Fruit fly (Drosophila melanogaster) whole organism, adult: ENCODE results near the gene CG46458.

Source experiments
- CG11617 ChIP-seq: fragments of 200-800 bp; sonication (Bioruptor generic); optimal IDR thresholded peaks from 2 replicates; lab custom pipeline; 2017; ENCODE audit warnings: mild to moderate bottlenecking, missing biosample characterization, missing genetic modification reagents, missing genetic modification characterization
- CG12768 ChIP-seq: fragments of 200-800 bp; sonication (Bioruptor generic); optimal IDR thresholded peaks from 2 replicates; lab custom pipeline; 2017; ENCODE audit warnings: missing biosample characterization, missing genetic modification characterization, mild to moderate bottlenecking, moderate library complexity, missing genetic modification reagents
- CG14711 ChIP-seq: fragments of 200-800 bp; sonication (Bioruptor generic); optimal IDR thresholded peaks from 2 replicates; lab custom pipeline; 2018; ENCODE audit warnings: missing biosample characterization, mild to moderate bottlenecking, missing genetic modification characterization, moderate library complexity
- CG1620 ChIP-seq: fragments of 200-800 bp; sonication (Bioruptor generic); optimal IDR thresholded peaks from 2 replicates; lab custom pipeline; 2016; ENCODE audit warnings: missing biosample characterization, missing genetic modification characterization
- CG33017 ChIP-seq: fragments of 200-800 bp; sonication (Bioruptor generic); optimal IDR thresholded peaks from 2 replicates; lab custom pipeline; 2018; ENCODE audit warnings: missing biosample characterization, mild to moderate bottlenecking, missing genetic modification characterization, moderate library complexity
- CG5204 ChIP-seq: fragments of 200-800 bp; sonication (Bioruptor generic); optimal IDR thresholded peaks from 2 replicates; lab custom pipeline; 2016; ENCODE audit warnings: missing biosample characterization, missing genetic modification characterization
- CG7045 ChIP-seq: fragments of 200-800 bp; sonication (Bioruptor generic); optimal IDR thresholded peaks from 2 replicates; lab custom pipeline; 2017; ENCODE audit warnings: missing biosample characterization, mild to moderate bottlenecking, missing genetic modification characterization
- CG7101 ChIP-seq: fragments of 200-800 bp; sonication (Bioruptor generic); optimal IDR thresholded peaks from 2 replicates; lab custom pipeline; 2018; ENCODE audit warnings: missing biosample characterization, mild to moderate bottlenecking, missing genetic modification characterization, moderate library complexity
- Clk ChIP-seq: fragments of 200-800 bp; sonication (Bioruptor generic); optimal IDR thresholded peaks from 2 replicates; lab custom pipeline; 2017; ENCODE audit warnings: missing biosample characterization, missing genetic modification characterization
- Crg-1 ChIP-seq: fragments of 200-800 bp; sonication (Bioruptor generic); optimal IDR thresholded peaks from 2 replicates; lab custom pipeline; 2016; ENCODE audit warnings: missing biosample characterization, missing genetic modification characterization
- Hr96 ChIP-seq: fragments of 200-800 bp; sonication (Bioruptor generic); optimal IDR thresholded peaks from 2 replicates; lab custom pipeline; 2016; ENCODE audit warnings: missing biosample characterization, missing genetic modification characterization
- Mnt ChIP-seq: fragments of 200-800 bp; sonication (Bioruptor generic); optimal IDR thresholded peaks from 2 replicates; lab custom pipeline; 2016; ENCODE audit warnings: missing biosample characterization, mild to moderate bottlenecking, missing genetic modification characterization
- bab1 ChIP-seq: fragments of 200-800 bp; sonication (Bioruptor generic); optimal IDR thresholded peaks from 3 replicates; lab custom pipeline; 2019; ENCODE audit warnings: missing biosample characterization, mild to moderate bottlenecking, missing genetic modification characterization, moderate library complexity
- cic ChIP-seq: fragments of 200-800 bp; sonication (Bioruptor generic); optimal IDR thresholded peaks from 2 replicates; lab custom pipeline; 2017; ENCODE audit warnings: missing biosample characterization, mild to moderate bottlenecking, missing genetic modification characterization, moderate library complexity
- cnc ChIP-seq, 2 experiments: fragments of >200 bp; optimal IDR thresholded peaks; 2 replicates each; lab custom pipeline; 2017
- kay ChIP-seq: fragments of 200-800 bp; sonication (Bioruptor generic); peaks from one replicate; lab custom pipeline; 2016; ENCODE audit warnings: missing biosample characterization, missing genetic modification characterization, borderline replicate concordance
- ovo ChIP-seq: fragments of 200-800 bp; sonication (Bioruptor generic); optimal IDR thresholded peaks from 2 replicates; lab custom pipeline; 2016; ENCODE audit warnings: missing biosample characterization, missing genetic modification characterization
- pad ChIP-seq: fragments of 200-800 bp; sonication (Bioruptor generic); optimal IDR thresholded peaks from 3 replicates; lab custom pipeline; 2017; ENCODE audit warnings: missing biosample characterization, missing genetic modification characterization, mild to moderate bottlenecking, moderate library complexity, missing genetic modification reagents
- tj ChIP-seq: fragments of 200-800 bp; sonication (Bioruptor generic); optimal IDR thresholded peaks from 3 replicates; lab custom pipeline; 2017; ENCODE audit warnings: missing biosample characterization, mild to moderate bottlenecking, missing genetic modification characterization, moderate library complexity
- toe ChIP-seq: fragments of 200-800 bp; sonication (Bioruptor generic); optimal IDR thresholded peaks from 2 replicates; lab custom pipeline; 2016; ENCODE audit warnings: missing biosample characterization, missing genetic modification characterization

The CG46458 gene

DNA sequence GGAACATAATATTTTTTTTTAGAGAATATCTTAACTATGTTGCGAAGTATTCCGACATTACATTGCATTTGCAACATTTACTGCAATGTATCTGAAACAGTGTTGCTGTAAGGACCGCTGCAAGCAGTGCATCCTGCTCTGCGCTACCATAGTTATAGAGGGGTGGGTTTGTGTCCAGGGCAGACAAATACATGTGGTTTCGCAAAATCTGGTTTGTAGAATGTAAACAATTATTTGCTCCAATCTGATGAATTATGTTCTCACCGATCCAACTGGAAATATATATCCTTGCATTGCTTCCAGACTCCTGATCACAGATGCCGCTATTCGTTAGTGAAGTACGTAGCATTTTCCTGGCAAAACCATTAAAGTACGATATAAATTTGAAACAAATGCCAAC lies 103.9 kb downstream of the CG46458 start:
- TF ChIP-seq pad (GFP tag; lab: Kevin White, UChicago) (no peak), CG5204 (GFP tag; lab: Kevin White, UChicago) (no peak), cic (no peak), CG14711 (no peak), tj (GFP tag; lab: Kevin White, UChicago) (no peak), CG33017 (tag; lab: Kevin White, UChicago) (no peak), Hr96 (GFP tag; lab: Kevin White, UChicago) (no peak), Crg-1 (no peak)

DNA sequence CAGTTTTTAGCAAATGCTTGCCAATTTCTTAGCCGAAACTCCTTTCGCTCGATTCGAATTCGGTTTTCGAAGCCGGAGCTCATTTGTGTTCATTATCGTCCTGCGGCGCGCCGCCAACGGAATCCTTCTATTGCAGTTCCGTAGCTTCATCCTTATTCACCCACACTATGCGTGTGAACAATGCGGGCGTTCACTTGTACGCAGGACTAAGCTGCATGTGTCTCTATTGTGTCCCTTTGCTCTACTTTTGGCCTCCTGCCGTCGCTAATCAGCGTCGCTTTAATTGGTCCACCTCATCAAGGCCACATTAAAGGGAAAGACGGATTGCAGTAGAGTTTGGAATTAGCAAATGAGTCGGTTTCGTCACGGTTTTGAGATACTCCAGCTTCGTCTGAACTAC lies 104.5 kb downstream of the CG46458 start:
- no peak for TF ChIP-seq kay
- no peak for TF ChIP-seq Mnt (GFP tag; lab: Kevin White, UChicago)
- no peak for TF ChIP-seq ovo (GFP tag; lab: Kevin White, UChicago)
- no peak for TF ChIP-seq CG7101 (tag; lab: Kevin White, UChicago)
- no peak for TF ChIP-seq toe (GFP tag; lab: Kevin White, UChicago)
- TF ChIP-seq pad (GFP tag; lab: Kevin White, UChicago), result no peak

- no peak for TF ChIP-seq CG1620
- TF ChIP-seq Clk, result no peak
- TF ChIP-seq CG33017 (tag; lab: Kevin White, UChicago), result no peak
- TF ChIP-seq toe (GFP tag; lab: Kevin White, UChicago), result no peak
- no peak for TF ChIP-seq pad (GFP tag; lab: Kevin White, UChicago)
- TF ChIP-seq ovo (GFP tag; lab: Kevin White, UChicago), result no peak
- no peak for TF ChIP-seq CG12768
- no peak for TF ChIP-seq bab1 (GFP tag; lab: Kevin White, UChicago)
- TF ChIP-seq CG7045 (GFP tag; lab: Kevin White, UChicago), result no peak
- TF ChIP-seq cic, result no peak
- no peak for TF ChIP-seq CG7101 (tag; lab: Kevin White, UChicago)
- TF ChIP-seq CG11617 (GFP tag; lab: Kevin White, UChicago), result no peak
- TF ChIP-seq cnc (optimal IDR thresholded peaks at IDR 0.05; lab: Kevin White, UChicago), result no peak
- TF ChIP-seq Hr96 (GFP tag; lab: Kevin White, UChicago), result no peak
- no peak for TF ChIP-seq kay
- TF ChIP-seq tj (GFP tag; lab: Kevin White, UChicago), result no peak
- no peak for TF ChIP-seq Crg-1
- TF ChIP-seq CG14711, result no peak
- TF ChIP-seq CG5204 (GFP tag; lab: Kevin White, UChicago), result no peak
- no peak for TF ChIP-seq Mnt (GFP tag; lab: Kevin White, UChicago)
Measured at dm6 chr3R:6853002-6853401, 105.2 kb downstream of the CG46458 start.

dm6 chr3R:6849866-6850265 lies 108.3 kb downstream of the CG46458 start, which contains the start of gene Scr:
Gene Scr (minus strand): TSS chr3R:6849981.
- TF ChIP-seq Crg-1 (no peak), tj (GFP tag; lab: Kevin White, UChicago) (no peak), CG14711 (no peak)

DNA sequence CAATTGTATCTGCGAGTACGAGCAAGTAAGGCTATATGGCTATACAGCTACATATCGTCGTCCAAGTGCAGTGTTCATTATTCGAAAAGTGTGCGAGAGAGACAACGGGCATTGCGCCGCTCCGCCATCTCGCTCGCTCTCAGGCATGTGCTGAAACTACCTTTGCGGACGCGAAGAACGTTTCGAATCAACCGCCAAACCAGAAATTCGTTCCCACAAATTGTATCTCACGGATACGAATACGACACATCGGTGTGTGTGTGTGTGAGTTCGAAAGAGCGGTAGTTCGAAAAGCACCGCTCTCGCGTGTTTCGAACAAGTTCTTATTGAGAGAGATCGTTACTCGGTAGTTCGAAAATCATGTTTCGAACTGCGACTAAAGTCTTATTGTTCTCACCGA lies 109.6 kb downstream of the CG46458 start:
- TF ChIP-seq CG7101 (tag; lab: Kevin White, UChicago) (no peak), CG33017 (tag; lab: Kevin White, UChicago) (no peak), CG11617 (GFP tag; lab: Kevin White, UChicago) (no peak), Hr96 (GFP tag; lab: Kevin White, UChicago) (no peak), pad (GFP tag; lab: Kevin White, UChicago) (peak; percentile 7), CG12768 (no peak), ovo (GFP tag; lab: Kevin White, UChicago) (no peak)
